Worm (Caenorhabditis elegans) whole organism, L2 larva: ENCODE results near the gene T27A10.2.
A peak's percentile ranks its signal among the peaks of the same experiment; 100 is the strongest.

ENCODE experiments used
- C34F6.9 ChIP-seq: fragments of 150-350 bp; optimal IDR thresholded peaks from 2 replicates; lab custom pipeline; 2014; ENCODE audit warnings: missing biosample characterization, missing genetic modification characterization
- F13H6.1 ChIP-seq: sonication (generic microtip); optimal IDR thresholded peaks from 2 replicates; lab custom pipeline; 2016; ENCODE audit warnings: missing genetic modification characterization, missing compliant biosample characterization
- R02D3.7 ChIP-seq: fragments of 150-350 bp; optimal IDR thresholded peaks from 2 replicates; lab custom pipeline; 2014; ENCODE audit warnings: missing biosample characterization, missing genetic modification characterization
- Y55F3AM.14 ChIP-seq: fragments of 200-800 bp; sonication (Bioruptor generic); optimal IDR thresholded peaks from 2 replicates; lab custom pipeline; 2018; ENCODE audit warnings: mild to moderate bottlenecking, missing genetic modification characterization, missing compliant biosample characterization
- ZK546.5 ChIP-seq: sonication (generic microtip); optimal IDR thresholded peaks from 2 replicates; lab custom pipeline; 2017; ENCODE audit warnings: missing biosample characterization, missing genetic modification characterization
- alr-1 ChIP-seq: fragments of 150-350 bp; optimal IDR thresholded peaks from 2 replicates; lab custom pipeline; 2014; ENCODE audit warnings: missing biosample characterization, missing genetic modification characterization
- ama-1 ChIP-seq: fragments of 150-350 bp; optimal IDR thresholded peaks from 2 replicates; lab custom pipeline; 2018; ENCODE audit warnings: inconsistent platforms
- blmp-1 ChIP-seq: sonication (generic microtip); optimal IDR thresholded peaks from 2 replicates; lab custom pipeline; 2017; ENCODE audit warnings: missing genetic modification characterization, mild to moderate bottlenecking, missing compliant biosample characterization, antibody characterized with exemption, moderate library complexity; ENCODE audit not compliant: insufficient read depth
- ceh-16 ChIP-seq: fragments of 150-350 bp; optimal IDR thresholded peaks from 2 replicates; lab custom pipeline; 2014; ENCODE audit warnings: missing biosample characterization, missing genetic modification characterization
- ceh-82 ChIP-seq: fragments of 150-350 bp; optimal IDR thresholded peaks from 2 replicates; lab custom pipeline; 2014; ENCODE audit warnings: missing biosample characterization, missing genetic modification characterization
- crh-2 ChIP-seq: sonication (generic microtip); optimal IDR thresholded peaks from 2 replicates; lab custom pipeline; 2017; ENCODE audit warnings: missing biosample characterization, missing genetic modification characterization
- dmd-4 ChIP-seq: sonication (generic microtip); optimal IDR thresholded peaks from 2 replicates; lab custom pipeline; 2017; ENCODE audit warnings: missing biosample characterization, missing genetic modification characterization
- egl-27 ChIP-seq: sonication (generic microtip); optimal IDR thresholded peaks from 3 replicates; lab custom pipeline; 2017; ENCODE audit warnings: missing biosample characterization, missing genetic modification reagents, missing genetic modification characterization
- elt-1 ChIP-seq: fragments of 150-350 bp; optimal IDR thresholded peaks from 2 replicates; lab custom pipeline; 2014; ENCODE audit warnings: missing biosample characterization, missing genetic modification characterization
- elt-3 ChIP-seq: sonication (generic microtip); optimal IDR thresholded peaks from 2 replicates; lab custom pipeline; 2017; ENCODE audit warnings: missing biosample characterization, missing genetic modification characterization
- fos-1 ChIP-seq: fragments of 150-350 bp; optimal IDR thresholded peaks from 2 replicates; lab custom pipeline; 2014; ENCODE audit warnings: missing biosample characterization, missing genetic modification characterization
- lin-11 ChIP-seq: fragments of 150-350 bp; sonication (generic microtip); optimal IDR thresholded peaks from 2 replicates; lab custom pipeline; 2014; ENCODE audit warnings: missing biosample characterization, missing genetic modification characterization, inconsistent platforms, mixed read lengths
- lsy-2 ChIP-seq, 2 experiments: fragments of 150-350 bp in 1 of 2; sonication (generic microtip) in 1 of 2; optimal IDR thresholded peaks; 2 replicates each; lab custom pipeline; 2014 to 2017; ENCODE audit warnings: missing biosample characterization in 2 of 2, missing genetic modification characterization in 2 of 2
- mbf-1 ChIP-seq: sonication (generic microtip); optimal IDR thresholded peaks from 2 replicates; lab custom pipeline; 2017; ENCODE audit warnings: missing biosample characterization, missing genetic modification characterization
- mdl-1 ChIP-seq, 2 experiments: fragments of 150-350 bp in 1 of 2; sonication (generic microtip) in 1 of 2; optimal IDR thresholded peaks; 2 replicates each; lab custom pipeline; 2017; ENCODE audit warnings: missing biosample characterization in 2 of 2, missing genetic modification characterization in 2 of 2
- nhr-10 ChIP-seq: sonication (generic microtip); optimal IDR thresholded peaks from 2 replicates; lab custom pipeline; 2017; ENCODE audit warnings: missing biosample characterization, missing genetic modification characterization
- nhr-11 ChIP-seq: fragments of 150-350 bp; optimal IDR thresholded peaks from 2 replicates; lab custom pipeline; 2014; ENCODE audit warnings: missing biosample characterization, missing genetic modification characterization
- nhr-12 ChIP-seq: fragments of 150-350 bp; optimal IDR thresholded peaks from 2 replicates; lab custom pipeline; 2014; ENCODE audit warnings: missing biosample characterization, missing genetic modification characterization
- nhr-23 ChIP-seq: fragments of 150-350 bp; optimal IDR thresholded peaks from 2 replicates; lab custom pipeline; 2014; ENCODE audit warnings: missing biosample characterization, missing genetic modification reagents, missing genetic modification characterization
- nhr-237 ChIP-seq: fragments of 150-350 bp; optimal IDR thresholded peaks from 2 replicates; lab custom pipeline; 2014; ENCODE audit warnings: missing biosample characterization, missing genetic modification characterization
- nhr-25 ChIP-seq: fragments of 150-350 bp; sonication (generic microtip); optimal IDR thresholded peaks from 3 replicates; lab custom pipeline; 2014; ENCODE audit warnings: missing biosample characterization, missing genetic modification characterization
- nhr-6 ChIP-seq: fragments of 150-350 bp; optimal IDR thresholded peaks from 2 replicates; lab custom pipeline; 2014; ENCODE audit warnings: missing biosample characterization, missing genetic modification characterization
- nhr-77 ChIP-seq: fragments of 150-350 bp; optimal IDR thresholded peaks from 2 replicates; lab custom pipeline; 2014; ENCODE audit warnings: missing biosample characterization, missing genetic modification characterization
- peb-1 ChIP-seq: fragments of 150-350 bp; optimal IDR thresholded peaks from 2 replicates; lab custom pipeline; 2014; ENCODE audit warnings: missing biosample characterization, missing genetic modification characterization
- sem-4 ChIP-seq: fragments of 150-350 bp; optimal IDR thresholded peaks from 2 replicates; lab custom pipeline; 2014; ENCODE audit warnings: missing biosample characterization, missing genetic modification reagents, missing genetic modification characterization
- sma-3 ChIP-seq: sonication (generic microtip); optimal IDR thresholded peaks from 2 replicates; lab custom pipeline; 2016; ENCODE audit warnings: missing genetic modification reagents, missing genetic modification characterization, missing compliant biosample characterization
- sma-9 ChIP-seq, 2 experiments: fragments of 150-350 bp in 1 of 2; sonication (generic microtip) in 1 of 2; optimal IDR thresholded peaks; 2 replicates each; lab custom pipeline; 2014 to 2016; ENCODE audit warnings: missing genetic modification characterization in 2 of 2, mild to moderate bottlenecking in 1 of 2, missing biosample characterization in 1 of 2, missing compliant biosample characterization in 1 of 2, missing genetic modification reagents in 1 of 2, moderate library complexity in 1 of 2
- snpc-4 ChIP-seq: fragments of 150-350 bp; optimal IDR thresholded peaks from 2 replicates; lab custom pipeline; 2014; ENCODE audit warnings: missing biosample characterization, missing genetic modification characterization
- unc-39 ChIP-seq: fragments of 150-350 bp; optimal IDR thresholded peaks from 2 replicates; lab custom pipeline; 2014; ENCODE audit warnings: missing biosample characterization, missing genetic modification characterization
- unc-55 ChIP-seq: fragments of 150-350 bp; sonication (generic microtip); optimal IDR thresholded peaks from 3 replicates; lab custom pipeline; 2014; ENCODE audit warnings: missing biosample characterization, missing genetic modification reagents, missing genetic modification characterization
- unc-62 ChIP-seq: fragments of 150-350 bp; optimal IDR thresholded peaks from 2 replicates; lab custom pipeline; 2014; ENCODE audit warnings: missing biosample characterization, missing genetic modification reagents, missing genetic modification characterization
- ztf-1 ChIP-seq: fragments of 200-800 bp; sonication (Bioruptor generic); conservative IDR thresholded peaks from 2 replicates; pipeline ENCODE4 v1.3.6; 2022; ENCODE audit warnings: missing genetic modification characterization, missing compliant biosample characterization

The T27A10.2 gene

ce11 chrX:3542242-3542641 is 43.5 kb upstream of the T27A10.2 start, which contains the start of gene rgs-7:
Gene rgs-7 (plus strand): TSS chrX:3542542.
- TF ChIP-seq alr-1 (tag; lab: Kevin White, UChicago) (no peak), C34F6.9 (tag; lab: Kevin White, UChicago) (no peak), snpc-4 (tag; lab: Kevin White, UChicago) (no peak), elt-3 (tag; lab: Kevin White, UChicago) (no peak)

ce11 chrX:3547097-3547496 is 38.7 kb upstream of the T27A10.2 start:
- TF ChIP-seq snpc-4 (tag; lab: Kevin White, UChicago) (no peak), ceh-16 (tag; lab: Kevin White, UChicago) (peak; percentile 8)
- TF ChIP-seq, all 48 proteins: peak for 1

- TF ChIP-seq fos-1 (tag; lab: Kevin White, UChicago) (peak; percentile 39), nhr-6 (tag; lab: Kevin White, UChicago) (no peak)
Measured at ce11 chrX:3547828-3548227, 37.9 kb upstream of the T27A10.2 start.

- no peak for TF ChIP-seq peb-1 (tag; lab: Kevin White, UChicago)
- TF ChIP-seq elt-1 (tag; lab: Kevin White, UChicago): no peak
- peak; percentile 71 for TF ChIP-seq fos-1 (tag; lab: Kevin White, UChicago)
- no peak for TF ChIP-seq mdl-1 (tag; optimal IDR thresholded peaks at IDR 0.05; lab: Kevin White, UChicago)
- no peak for TF ChIP-seq Y55F3AM.14 (GFP tag; lab: Kevin White, UChicago)
- TF ChIP-seq nhr-10 (tag; lab: Kevin White, UChicago): no peak
- no peak for TF ChIP-seq nhr-11 (tag; lab: Kevin White, UChicago)
Measured at ce11 chrX:3548716-3549115, 37.0 kb upstream of the T27A10.2 start.

- TF ChIP-seq egl-27 (tag; lab: Kevin White, UChicago) (no peak), sma-9 (GFP tag; optimal IDR thresholded peaks at IDR 0.05; lab: Kevin White, UChicago) (peak; percentile 22), sma-9 (tag; optimal IDR thresholded peaks at IDR 0.05; lab: Kevin White, UChicago) (no peak), fos-1 (tag; lab: Kevin White, UChicago) (peak; percentile 17)
Measured at ce11 chrX:3551173-3551572, 34.6 kb upstream of the T27A10.2 start.

- TF ChIP-seq nhr-23 (tag; lab: Kevin White, UChicago): no peak
- no peak for TF ChIP-seq dmd-4
- no peak for TF ChIP-seq unc-62 (GFP tag; lab: Kevin White, UChicago)
- TF ChIP-seq ama-1 (lab: Kevin White, UChicago): no peak
- peak; percentile 39 for TF ChIP-seq fos-1 (tag; lab: Kevin White, UChicago)
- no peak for TF ChIP-seq nhr-237 (tag; lab: Kevin White, UChicago)
Measured at ce11 chrX:3552948-3553347, 32.8 kb upstream of the T27A10.2 start.

- TF ChIP-seq ZK546.5 (tag; lab: Kevin White, UChicago): no peak
- no peak for TF ChIP-seq alr-1 (tag; lab: Kevin White, UChicago)
- no peak for TF ChIP-seq elt-1 (tag; lab: Kevin White, UChicago)
- TF ChIP-seq unc-55 (GFP tag; lab: Kevin White, UChicago): no peak
- no peak for TF ChIP-seq nhr-6 (tag; lab: Kevin White, UChicago)
- TF ChIP-seq mbf-1 (tag; lab: Kevin White, UChicago): no peak
- no peak for TF ChIP-seq elt-3 (tag; lab: Kevin White, UChicago)
- TF ChIP-seq ama-1 (lab: Kevin White, UChicago): no peak
- no peak for TF ChIP-seq peb-1 (tag; lab: Kevin White, UChicago)
- no peak for TF ChIP-seq nhr-25 (tag; lab: Kevin White, UChicago)
- no peak for TF ChIP-seq crh-2
- TF ChIP-seq egl-27 (tag; lab: Kevin White, UChicago): no peak
Measured at ce11 chrX:3553687-3554086, 32.1 kb upstream of the T27A10.2 start.

ce11 chrX:3554117-3554516 is 31.6 kb upstream of the T27A10.2 start:
- no peak for TF ChIP-seq blmp-1
- no peak for TF ChIP-seq ztf-1 (GFP tag; lab: Robert Waterston, UW)
- TF ChIP-seq ZK546.5 (tag; lab: Kevin White, UChicago): no peak
- TF ChIP-seq nhr-77: no peak
- TF ChIP-seq Y55F3AM.14 (GFP tag; lab: Kevin White, UChicago): no peak
- TF ChIP-seq nhr-12 (tag; lab: Kevin White, UChicago): no peak
- TF ChIP-seq unc-55 (GFP tag; lab: Kevin White, UChicago): no peak
- TF ChIP-seq sma-9 (GFP tag; optimal IDR thresholded peaks at IDR 0.05; lab: Kevin White, UChicago): no peak
- no peak for TF ChIP-seq sma-9 (tag; optimal IDR thresholded peaks at IDR 0.05; lab: Kevin White, UChicago)
- no peak for TF ChIP-seq lsy-2 (tag; optimal IDR thresholded peaks at IDR 0.05; lab: Kevin White, UChicago)
- TF ChIP-seq F13H6.1 (tag; lab: Kevin White, UChicago): no peak
- TF ChIP-seq ceh-82 (tag; lab: Kevin White, UChicago): no peak
- no peak for TF ChIP-seq lin-11 (tag; lab: Kevin White, UChicago)
- TF ChIP-seq elt-1 (tag; lab: Kevin White, UChicago): no peak
- TF ChIP-seq sem-4 (tag; lab: Kevin White, UChicago): no peak
- no peak for TF ChIP-seq ceh-16 (tag; lab: Kevin White, UChicago)
- TF ChIP-seq snpc-4 (tag; lab: Kevin White, UChicago): no peak
- no peak for TF ChIP-seq sma-3 (GFP tag; lab: Kevin White, UChicago)
- no peak for TF ChIP-seq R02D3.7
- no peak for TF ChIP-seq nhr-10 (tag; lab: Kevin White, UChicago)
- TF ChIP-seq unc-39 (tag; lab: Kevin White, UChicago): no peak
